Fruit fly (Drosophila melanogaster): ENCODE results near the gene Mrm2.

Gene Mrm2

dm6 chr3R:19890340-19890998 lies 29.1 kb downstream of the Mrm2 start, which contains the start of gene CG4733:
Gene CG4733 (plus strand): TSS chr3R:19890689.
- TF ChIP-seq Hnf4 (GFP tag; optimal IDR thresholded peaks at IDR 0.05), result no peak
- no peak for TF ChIP-seq CG9705 (GFP tag; optimal IDR thresholded peaks at IDR 0.05)
- TF ChIP-seq Myc (optimal IDR thresholded peaks at IDR 0.05), result peak; percentile 98
- TF ChIP-seq Dif (GFP tag; optimal IDR thresholded peaks at IDR 0.05; ENCODE audit: partially characterized antibody), result peak; percentile 32
- TF ChIP-seq foxo (GFP tag; optimal IDR thresholded peaks at IDR 0.05), result no peak
- TF ChIP-seq woc (GFP tag; optimal IDR thresholded peaks at IDR 0.05), result peak; percentile 32
- TF ChIP-seq fru (GFP tag; optimal IDR thresholded peaks at IDR 0.05), result peak; percentile 56
- no peak for TF ChIP-seq jim (GFP tag; optimal IDR thresholded peaks at IDR 0.05)
- peak in 1 of 2 experiments; percentile 50 for TF ChIP-seq dl (GFP tag; optimal IDR thresholded peaks at IDR 0.05; ENCODE audit: insufficient read depth in 1 of 2, partially characterized antibody in 2 of 2)

dm6 chr3R:19891363-19891762 lies 30.0 kb downstream of the Mrm2 start:
- TF ChIP-seq jim (GFP tag; optimal IDR thresholded peaks at IDR 0.05) (no peak), dsf (GFP tag; optimal IDR thresholded peaks at IDR 0.05; ENCODE audit: borderline replicate concordance) (no peak), ey (GFP tag; optimal IDR thresholded peaks at IDR 0.05) (no peak), woc (GFP tag; optimal IDR thresholded peaks at IDR 0.05) (no peak), Jra (GFP tag; optimal IDR thresholded peaks at IDR 0.05) (no peak), CrebA (GFP tag; optimal IDR thresholded peaks at IDR 0.05; ENCODE audit: borderline replicate concordance) (no peak), fru (GFP tag; optimal IDR thresholded peaks at IDR 0.05) (no peak), OdsH (GFP tag; optimal IDR thresholded peaks at IDR 0.05) (no peak)

- no peak for TF ChIP-seq br (GFP tag; optimal IDR thresholded peaks at IDR 0.05)
- TF ChIP-seq fru (GFP tag; optimal IDR thresholded peaks at IDR 0.05), result peak; percentile 5
- TF ChIP-seq h (GFP tag; optimal IDR thresholded peaks at IDR 0.05), result peak; percentile 18
- peak; percentile 44 for TF ChIP-seq sv (GFP tag; optimal IDR thresholded peaks at IDR 0.05)
- TF ChIP-seq HLH106 (tag; optimal IDR thresholded peaks at IDR 0.05), result no peak
Observed at dm6 chr3R:19892046-19892445, 30.6 kb downstream of the Mrm2 start.

- TF ChIP-seq CrebA (GFP tag; optimal IDR thresholded peaks at IDR 0.05; ENCODE audit: borderline replicate concordance) (no peak), Myc (optimal IDR thresholded peaks at IDR 0.05) (no peak), Rel (GFP tag; optimal IDR thresholded peaks at IDR 0.05) (no peak), Rel (tag; optimal IDR thresholded peaks at IDR 0.05) (no peak), Mio (GFP tag; optimal IDR thresholded peaks at IDR 0.05) (no peak), Hr83 (GFP tag; optimal IDR thresholded peaks at IDR 0.05; ENCODE audit: poor library complexity, severe bottlenecking) (no peak), dl (GFP tag; optimal IDR thresholded peaks at IDR 0.05; ENCODE audit: insufficient read depth in 1 of 2, partially characterized antibody in 2 of 2) (no peak), Dfd (GFP tag; optimal IDR thresholded peaks at IDR 0.05) (no peak), Hnf4 (GFP tag; optimal IDR thresholded peaks at IDR 0.05) (no peak), Abd-B (GFP tag; optimal IDR thresholded peaks at IDR 0.05) (no peak), brk (GFP tag; optimal IDR thresholded peaks at IDR 0.05) (no peak)
Observed at dm6 chr3R:19895305-19895704, 33.9 kb downstream of the Mrm2 start.

DNA sequence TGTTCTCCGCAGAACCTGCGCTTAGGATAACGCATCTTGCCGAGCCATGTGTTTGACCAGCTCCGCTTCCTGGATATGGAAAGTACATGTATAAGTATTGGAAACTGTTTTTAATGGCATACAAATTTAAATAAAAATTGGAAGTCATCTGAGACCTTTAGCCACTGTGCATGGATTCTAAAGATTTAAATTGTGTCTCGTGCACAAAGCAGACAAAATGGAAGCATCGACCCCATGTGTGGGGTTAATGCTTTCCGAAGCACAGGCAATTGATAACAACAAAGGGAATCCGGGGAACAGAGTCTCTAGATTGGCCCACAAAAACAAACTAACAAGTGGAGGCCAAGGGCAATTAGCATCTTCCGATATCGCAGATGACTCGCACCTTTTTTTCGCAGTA lies 40.3 kb downstream of the Mrm2 start:
- TF ChIP-seq Mio (GFP tag; optimal IDR thresholded peaks at IDR 0.05) (no peak), Rel (GFP tag; optimal IDR thresholded peaks at IDR 0.05) (no peak), Rel (tag; optimal IDR thresholded peaks at IDR 0.05) (peak; percentile 62), lola (GFP tag; optimal IDR thresholded peaks at IDR 0.05) (no peak)

dm6 chr3R:19902328-19902727 lies 40.9 kb downstream of the Mrm2 start:
- TF ChIP-seq Hr78 (GFP tag; optimal IDR thresholded peaks at IDR 0.05) (no peak), CG9705 (GFP tag; optimal IDR thresholded peaks at IDR 0.05) (no peak), lola (GFP tag; optimal IDR thresholded peaks at IDR 0.05) (no peak), brk (GFP tag; optimal IDR thresholded peaks at IDR 0.05) (no peak), Vsx2 (GFP tag; optimal IDR thresholded peaks at IDR 0.05; ENCODE audit: partially characterized antibody) (no peak), GATAd (GFP tag; optimal IDR thresholded peaks at IDR 0.05) (no peak), CrebA (GFP tag; optimal IDR thresholded peaks at IDR 0.05; ENCODE audit: borderline replicate concordance) (no peak), rgr (GFP tag; optimal IDR thresholded peaks at IDR 0.05) (no peak), dl (GFP tag; optimal IDR thresholded peaks at IDR 0.05; ENCODE audit: insufficient read depth in 1 of 2, partially characterized antibody in 2 of 2) (no peak), pan (optimal IDR thresholded peaks at IDR 0.05) (no peak), dsf (GFP tag; optimal IDR thresholded peaks at IDR 0.05; ENCODE audit: borderline replicate concordance) (no peak), sage (GFP tag; optimal IDR thresholded peaks at IDR 0.05) (no peak), OdsH (GFP tag; optimal IDR thresholded peaks at IDR 0.05) (no peak), fru (GFP tag; optimal IDR thresholded peaks at IDR 0.05) (no peak), Jra (GFP tag; optimal IDR thresholded peaks at IDR 0.05) (no peak), Hnf4 (GFP tag; optimal IDR thresholded peaks at IDR 0.05) (no peak)
